Fruit fly (Drosophila melanogaster): ENCODE results near the gene ND-20.

DNA sequence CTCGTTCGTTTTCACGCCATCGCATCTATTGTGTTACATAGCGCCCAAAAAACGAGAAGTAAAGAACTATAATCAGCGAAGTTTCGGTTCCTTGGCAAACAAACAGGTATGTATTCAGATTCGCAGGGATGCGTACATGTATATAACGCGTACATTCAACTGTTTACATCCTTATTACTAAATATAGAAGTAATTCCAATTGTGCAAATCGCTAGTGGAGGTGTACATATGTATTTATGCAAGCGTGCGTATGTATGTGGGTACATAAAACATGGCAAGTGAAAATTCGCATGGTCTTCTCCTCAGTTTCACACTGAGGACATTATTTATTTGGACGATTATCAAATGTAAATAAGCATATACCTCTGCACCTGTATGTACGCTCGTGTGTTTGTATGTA is 45.1 kb downstream of the ND-20 start:
- TF ChIP-seq pad (GFP tag; optimal IDR thresholded peaks at IDR 0.05) (no peak), CG5204 (GFP tag; optimal IDR thresholded peaks at IDR 0.05) (no peak), CG11617 (GFP tag; optimal IDR thresholded peaks at IDR 0.05) (no peak), kay (GFP tag; ENCODE audit: borderline replicate concordance) (no peak)
